Worm (Caenorhabditis elegans) whole organism, mixed stage, embryonic: ENCODE measurements around the gene F20D12.7.

Experiments used
- M03D4.4 ChIP-seq: sonication (generic microtip); optimal IDR thresholded peaks from 2 replicates; lab custom pipeline; 2017; ENCODE audit warnings: mild to moderate bottlenecking, missing genetic modification characterization, missing compliant biosample characterization
- bed-3 ChIP-seq: fragments of 200-800 bp; sonication (Bioruptor generic); optimal IDR thresholded peaks from 3 replicates; lab custom pipeline; 2018; ENCODE audit warnings: mild to moderate bottlenecking, missing genetic modification characterization, moderate library complexity, missing compliant biosample characterization
- ceh-39 ChIP-seq: fragments of 150-350 bp; optimal IDR thresholded peaks from 2 replicates; lab custom pipeline; 2014; ENCODE audit warnings: missing biosample characterization, missing genetic modification characterization
- ceh-43 ChIP-seq: fragments of 200-800 bp; sonication (Bioruptor generic); optimal IDR thresholded peaks from 2 replicates; lab custom pipeline; 2018; ENCODE audit warnings: mild to moderate bottlenecking, missing genetic modification characterization, moderate library complexity, missing compliant biosample characterization
- ceh-83 ChIP-seq: fragments of 200-800 bp; sonication (Bioruptor generic); optimal IDR thresholded peaks from 2 replicates; lab custom pipeline; 2018; ENCODE audit warnings: mild to moderate bottlenecking, missing genetic modification characterization, missing compliant biosample characterization
- ces-1 ChIP-seq: fragments of 150-350 bp; optimal IDR thresholded peaks from 2 replicates; lab custom pipeline; 2014; ENCODE audit warnings: missing biosample characterization, missing genetic modification reagents, missing genetic modification characterization
- cnd-1 ChIP-seq: fragments of 200-800 bp; sonication (Bioruptor generic); optimal IDR thresholded peaks from 2 replicates; lab custom pipeline; 2018; ENCODE audit warnings: mild to moderate bottlenecking, missing genetic modification characterization, missing compliant biosample characterization
- drap-1 ChIP-seq: fragments of 200-800 bp; sonication (Bioruptor generic); optimal IDR thresholded peaks from 3 replicates; lab custom pipeline; 2018; ENCODE audit warnings: mild to moderate bottlenecking, missing genetic modification characterization, missing compliant biosample characterization
- elt-1 ChIP-seq: sonication (generic microtip); optimal IDR thresholded peaks from 2 replicates; lab custom pipeline; 2017; ENCODE audit warnings: missing genetic modification characterization, mild to moderate bottlenecking, missing compliant biosample characterization, antibody characterized with exemption, moderate library complexity, borderline replicate concordance; ENCODE audit not compliant: insufficient read depth
- elt-3 ChIP-seq: fragments of 150-350 bp; optimal IDR thresholded peaks from 2 replicates; lab custom pipeline; 2014; ENCODE audit warnings: missing biosample characterization, missing genetic modification characterization
- flh-1 ChIP-seq: fragments of 200-800 bp; sonication (Bioruptor generic); optimal IDR thresholded peaks from 2 replicates; lab custom pipeline; 2018; ENCODE audit warnings: mild to moderate bottlenecking, missing genetic modification characterization, moderate library complexity, missing compliant biosample characterization
- ham-2 ChIP-seq: fragments of 200-800 bp; sonication (Bioruptor generic); optimal IDR thresholded peaks from 2 replicates; lab custom pipeline; 2018; ENCODE audit warnings: mild to moderate bottlenecking, missing genetic modification characterization, missing compliant biosample characterization
- hlh-1 ChIP-seq: fragments of 150-350 bp; optimal IDR thresholded peaks from 2 replicates; lab custom pipeline; 2014; ENCODE audit warnings: missing biosample characterization, missing genetic modification reagents, missing genetic modification characterization
- lin-13 ChIP-seq: fragments of 150-350 bp; optimal IDR thresholded peaks from 2 replicates; lab custom pipeline; 2014; ENCODE audit warnings: missing biosample characterization, missing genetic modification characterization
- lin-32 ChIP-seq: fragments of 200-800 bp; sonication (Bioruptor generic); optimal IDR thresholded peaks from 2 replicates; lab custom pipeline; 2018; ENCODE audit warnings: mild to moderate bottlenecking, missing genetic modification characterization, missing compliant biosample characterization
- lsy-2 ChIP-seq: fragments of 150-350 bp; optimal IDR thresholded peaks from 2 replicates; lab custom pipeline; 2014; ENCODE audit warnings: missing biosample characterization, missing genetic modification characterization
- mep-1 ChIP-seq: fragments of 150-350 bp; optimal IDR thresholded peaks from 2 replicates; lab custom pipeline; 2017; ENCODE audit warnings: missing biosample characterization, missing genetic modification reagents, missing genetic modification characterization, inconsistent platforms
- mls-2 ChIP-seq: sonication (generic microtip); optimal IDR thresholded peaks from 2 replicates; lab custom pipeline; 2016; ENCODE audit warnings: mild to moderate bottlenecking, missing genetic modification characterization, moderate library complexity, missing compliant biosample characterization
- nhr-12 ChIP-seq: fragments of 150-350 bp; optimal IDR thresholded peaks from 2 replicates; lab custom pipeline; 2014; ENCODE audit warnings: missing biosample characterization, missing genetic modification characterization
- nhr-28 ChIP-seq: fragments of 150-350 bp; optimal IDR thresholded peaks from 2 replicates; lab custom pipeline; 2014; ENCODE audit warnings: missing biosample characterization, missing genetic modification characterization
- nhr-76 ChIP-seq: sonication (generic microtip); optimal IDR thresholded peaks from 2 replicates; lab custom pipeline; 2017; ENCODE audit warnings: missing biosample characterization, missing genetic modification characterization
- sem-2 ChIP-seq: fragments of 200-800 bp; sonication (Bioruptor generic); optimal IDR thresholded peaks from 2 replicates; lab custom pipeline; 2018; ENCODE audit warnings: mild to moderate bottlenecking, missing genetic modification characterization, missing compliant biosample characterization
- sptf-1 ChIP-seq: sonication (generic microtip); optimal IDR thresholded peaks from 2 replicates; lab custom pipeline; 2017; ENCODE audit warnings: mild to moderate bottlenecking, missing genetic modification characterization, moderate library complexity, missing compliant biosample characterization
- tbx-8 ChIP-seq: fragments of 200-800 bp; sonication (Bioruptor generic); optimal IDR thresholded peaks from 2 replicates; lab custom pipeline; 2018; ENCODE audit warnings: mild to moderate bottlenecking, missing genetic modification characterization, moderate library complexity, missing compliant biosample characterization
- unc-120 ChIP-seq: sonication (generic microtip); optimal IDR thresholded peaks from 2 replicates; lab custom pipeline; 2017; ENCODE audit warnings: missing genetic modification characterization, missing compliant biosample characterization; ENCODE audit not compliant: poor library complexity, severe bottlenecking
- unc-39 ChIP-seq: fragments of 150-350 bp; optimal IDR thresholded peaks from 2 replicates; lab custom pipeline; 2014; ENCODE audit warnings: missing biosample characterization, missing genetic modification characterization
- unc-62 ChIP-seq: fragments of 150-350 bp; optimal IDR thresholded peaks from 2 replicates; lab custom pipeline; 2014; ENCODE audit warnings: missing biosample characterization, missing genetic modification reagents, missing genetic modification characterization
- ztf-11 ChIP-seq: fragments of 150-350 bp; optimal IDR thresholded peaks from 2 replicates; lab custom pipeline; 2014; ENCODE audit warnings: missing biosample characterization, missing genetic modification characterization

The F20D12.7 gene

DNA sequence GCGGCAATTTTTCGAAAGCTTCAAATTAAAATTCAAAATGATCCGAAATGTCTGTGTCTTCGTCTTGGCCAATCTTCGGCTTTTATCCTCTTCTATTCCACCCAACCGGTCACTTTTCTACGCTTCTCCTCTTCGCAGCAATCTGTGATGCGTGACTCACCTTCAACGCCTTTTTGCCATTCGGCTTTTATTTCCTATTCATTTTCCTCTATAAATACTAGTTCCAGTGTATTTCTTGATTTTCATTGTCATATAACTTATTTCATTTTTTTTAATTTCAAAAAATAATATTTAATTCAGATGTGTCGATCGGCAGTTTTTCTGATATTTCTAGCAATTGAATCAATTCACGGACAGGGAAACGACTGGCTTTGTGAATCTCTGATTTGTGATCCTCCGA lies 18.6 kb downstream of the F20D12.7 start, which contains the start of gene C49H3.16:
Gene C49H3.16 (plus strand): TSS at position 301 of the 400 bp plus-strand sequence.
- no peak for TF ChIP-seq nhr-76
- no peak for TF ChIP-seq drap-1 (GFP tag; lab: Kevin White, UChicago)
- TF ChIP-seq nhr-28: no peak
- no peak for TF ChIP-seq ham-2 (GFP tag; lab: Kevin White, UChicago)
- no peak for TF ChIP-seq nhr-12
- no peak for TF ChIP-seq ztf-11 (tag; lab: Kevin White, UChicago)
- TF ChIP-seq elt-3 (tag; lab: Kevin White, UChicago): no peak
- TF ChIP-seq lin-32 (GFP tag; lab: Kevin White, UChicago): no peak
- no peak for TF ChIP-seq bed-3
- no peak for TF ChIP-seq elt-1 (tag; lab: Kevin White, UChicago)
- TF ChIP-seq sptf-1 (tag; lab: Kevin White, UChicago): no peak
- no peak for TF ChIP-seq ceh-43 (GFP tag; lab: Kevin White, UChicago)
- no peak for TF ChIP-seq unc-62 (GFP tag; lab: Kevin White, UChicago)
- TF ChIP-seq lsy-2 (tag; lab: Kevin White, UChicago): no peak
- TF ChIP-seq ces-1 (GFP tag; lab: Kevin White, UChicago): no peak
- TF ChIP-seq, all 35 proteins: peak for 0

DNA sequence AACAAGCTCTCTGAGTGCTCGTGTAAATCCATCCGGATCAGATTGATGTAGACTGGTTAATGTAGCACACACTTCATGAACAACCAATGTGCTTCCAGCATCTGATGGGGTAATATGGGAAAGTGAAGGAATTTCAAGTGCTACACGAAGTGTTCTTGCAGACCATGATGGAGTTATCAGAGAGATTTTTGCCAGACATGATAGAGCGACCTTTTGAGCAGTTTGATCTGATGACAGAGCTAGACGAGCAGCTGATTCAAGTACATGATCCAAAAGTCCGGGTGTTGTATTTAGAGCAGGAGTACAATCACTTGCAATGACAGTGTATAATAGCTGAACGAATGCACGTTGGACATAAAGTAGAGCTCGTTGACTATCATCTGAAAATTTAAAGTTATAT lies 20.9 kb downstream of the F20D12.7 start:
- TF ChIP-seq lsy-2 (tag; lab: Kevin White, UChicago) (no peak), cnd-1 (tag; lab: Kevin White, UChicago) (no peak), ham-2 (GFP tag; lab: Kevin White, UChicago) (no peak), elt-3 (tag; lab: Kevin White, UChicago) (no peak), ceh-83 (GFP tag; lab: Kevin White, UChicago) (no peak), nhr-76 (no peak)

DNA sequence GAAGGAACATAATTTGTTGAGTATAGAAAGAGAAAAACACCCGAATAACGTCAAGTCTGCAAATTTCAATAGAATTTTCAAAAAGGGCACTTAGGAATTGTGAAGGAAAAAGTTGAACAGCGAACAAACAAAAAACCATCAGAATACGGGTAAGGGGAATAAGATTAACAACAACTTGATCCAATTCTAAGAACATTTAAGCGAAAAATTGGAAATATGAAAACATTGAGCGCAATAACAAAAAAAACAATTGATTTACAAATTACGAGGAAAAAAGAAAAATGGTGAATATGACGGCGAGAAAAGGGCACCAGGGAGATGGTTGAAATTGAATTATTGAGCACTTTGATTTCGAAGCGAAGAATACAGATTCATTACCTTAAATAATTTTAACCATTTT lies 21.8 kb downstream of the F20D12.7 start:
- TF ChIP-seq sptf-1 (tag; lab: Kevin White, UChicago): no peak
- no peak for TF ChIP-seq lin-13 (tag; lab: Kevin White, UChicago)
- TF ChIP-seq ceh-83 (GFP tag; lab: Kevin White, UChicago): no peak

DNA sequence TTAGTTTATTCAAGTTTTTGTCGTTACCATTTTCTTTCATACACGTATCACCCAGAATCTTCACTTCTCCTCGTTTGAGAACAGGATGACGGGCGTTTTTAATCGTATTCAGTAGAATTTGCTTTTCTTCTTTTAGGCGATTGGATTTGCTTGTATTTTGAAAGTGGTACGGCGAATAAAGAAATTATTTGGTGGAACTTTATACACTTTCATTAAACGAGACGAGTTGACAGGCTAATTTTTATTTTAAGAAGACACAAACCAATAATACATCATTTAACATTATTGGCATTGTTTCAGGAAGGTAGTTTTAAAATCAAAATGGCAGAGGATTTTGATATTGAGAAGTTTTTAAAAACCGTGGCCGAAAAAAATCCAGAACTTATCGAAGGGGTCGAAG lies 23.7 kb downstream of the F20D12.7 start, which contains the start of gene C49H3.4:
Gene C49H3.4 (plus strand): TSS at position 301 of the 400 bp plus-strand sequence.
- TF ChIP-seq ham-2 (GFP tag; lab: Kevin White, UChicago): no peak

DNA sequence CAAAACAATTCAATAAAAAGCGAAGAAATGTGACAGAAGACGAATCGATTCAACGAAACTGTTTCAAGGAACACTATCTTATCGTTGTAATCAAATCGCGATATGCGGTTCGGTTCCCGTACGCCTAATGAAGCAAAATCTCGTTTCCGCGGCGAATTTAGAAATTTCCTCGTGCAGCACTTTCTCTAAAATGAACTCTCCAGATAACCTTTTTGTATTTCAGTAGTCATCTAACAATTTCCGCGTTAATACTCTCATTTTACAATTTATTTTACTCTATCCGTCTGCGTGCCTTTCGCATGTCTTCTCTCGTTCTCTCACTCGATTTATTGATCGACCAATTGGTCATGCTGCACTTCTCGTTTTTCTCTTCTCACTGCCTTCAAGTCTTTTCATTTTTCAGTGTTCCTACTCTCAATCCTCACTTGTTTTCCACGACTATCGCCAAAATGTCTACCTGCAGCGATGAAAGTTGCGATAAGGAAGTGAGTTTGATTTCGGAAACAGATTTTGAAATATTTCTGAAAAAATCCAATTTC lies 28.5 kb downstream of the F20D12.7 start, which contains the start of the genes npp-27 and ntl-4:
Gene npp-27 (minus strand): TSS at position 51 of the 539 bp plus-strand sequence.
Gene ntl-4 (plus strand): TSS at position 379 of the 539 bp plus-strand sequence.
- TF ChIP-seq ceh-83 (GFP tag; lab: Kevin White, UChicago): peak; percentile 33
- TF ChIP-seq M03D4.4: no peak
- TF ChIP-seq ceh-43 (GFP tag; lab: Kevin White, UChicago): no peak
- peak; percentile 83 for TF ChIP-seq elt-1 (tag; lab: Kevin White, UChicago)
- TF ChIP-seq ces-1 (GFP tag; lab: Kevin White, UChicago): peak; percentile 6
- peak; percentile 30 for TF ChIP-seq hlh-1 (tag; lab: Kevin White, UChicago)
- no peak for TF ChIP-seq unc-120

DNA sequence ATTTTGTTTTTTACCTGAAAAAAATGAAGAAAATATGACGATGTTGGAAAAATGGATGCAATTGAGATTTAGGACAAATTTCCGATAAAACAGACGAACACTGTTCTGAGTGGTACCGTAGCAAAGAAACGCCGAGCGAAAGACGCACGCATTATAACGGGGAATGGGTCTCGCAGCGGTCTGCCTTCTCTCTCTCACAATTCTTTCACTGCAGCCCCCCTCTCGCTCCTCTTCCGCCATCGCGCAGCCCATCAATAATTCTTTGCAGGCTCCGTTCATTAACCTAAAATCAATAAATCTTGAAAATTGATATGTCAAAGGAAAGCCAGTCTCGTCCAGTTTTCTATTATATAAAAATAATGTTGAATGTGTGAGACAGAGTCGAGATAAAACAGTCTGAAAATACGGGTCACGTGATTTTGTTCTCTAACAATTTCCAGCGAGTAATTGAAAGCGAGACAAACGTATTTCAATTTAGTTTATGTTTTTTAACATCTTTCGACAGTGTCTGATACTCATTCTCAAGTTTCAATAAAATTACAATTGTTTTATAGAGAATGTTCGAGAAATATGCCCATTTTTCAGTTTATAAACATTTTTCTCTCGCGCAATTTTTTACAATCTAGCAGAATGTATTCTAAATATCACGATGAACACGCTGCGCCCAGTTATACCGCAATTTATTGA lies 29.1 kb downstream of the F20D12.7 start:
- TF ChIP-seq flh-1 (GFP tag; lab: Kevin White, UChicago) (no peak), hlh-1 (tag; lab: Kevin White, UChicago) (peak; percentile 19), tbx-8 (GFP tag; lab: Kevin White, UChicago) (no peak), ceh-39 (tag; lab: Kevin White, UChicago) (no peak), mep-1 (tag; lab: Kevin White, UChicago) (peak; percentile 65), ces-1 (GFP tag; lab: Kevin White, UChicago) (peak; percentile 8), sem-2 (GFP tag; lab: Kevin White, UChicago) (no peak), sptf-1 (tag; lab: Kevin White, UChicago) (no peak), mls-2 (tag; lab: Kevin White, UChicago) (no peak), unc-62 (GFP tag; lab: Kevin White, UChicago) (no peak), ceh-43 (GFP tag; lab: Kevin White, UChicago) (no peak), ham-2 (GFP tag; lab: Kevin White, UChicago) (no peak), cnd-1 (tag; lab: Kevin White, UChicago) (no peak), lin-13 (tag; lab: Kevin White, UChicago) (no peak), ceh-83 (GFP tag; lab: Kevin White, UChicago) (no peak), unc-39 (tag; lab: Kevin White, UChicago) (no peak), lsy-2 (tag; lab: Kevin White, UChicago) (peak; percentile 65), nhr-12 (no peak), elt-3 (tag; lab: Kevin White, UChicago) (no peak)
- TF ChIP-seq, all 35 proteins: peak for 4
